Worm (Caenorhabditis elegans) whole organism, early embryonic: ENCODE results near the gene Y45F3A.5.

ENCODE experiments used
- B0310.2 ChIP-seq: sonication (generic microtip); optimal IDR thresholded peaks from 2 replicates; lab custom pipeline; 2016; ENCODE audit warnings: mild to moderate bottlenecking, missing genetic modification characterization, missing compliant biosample characterization
- F13C5.2 ChIP-seq: sonication (generic microtip); optimal IDR thresholded peaks from 2 replicates; lab custom pipeline; 2017; ENCODE audit warnings: mild to moderate bottlenecking, missing genetic modification characterization, inconsistent platforms, missing compliant biosample characterization
- aly-1 ChIP-seq: sonication (generic microtip); optimal IDR thresholded peaks from 2 replicates; lab custom pipeline; 2016; ENCODE audit warnings: missing genetic modification characterization, missing compliant biosample characterization
- ama-1 ChIP-seq: fragments of 150-350 bp; optimal IDR thresholded peaks from 2 replicates; lab custom pipeline; 2014
- ceh-13 ChIP-seq: fragments of 200-800 bp; sonication (Bioruptor generic); optimal IDR thresholded peaks from 2 replicates; lab custom pipeline; 2018; ENCODE audit warnings: mild to moderate bottlenecking, missing genetic modification characterization, missing compliant biosample characterization
- ceh-36 ChIP-seq: sonication (generic microtip); optimal IDR thresholded peaks from 2 replicates; lab custom pipeline; 2016; ENCODE audit warnings: missing genetic modification characterization, inconsistent platforms, missing compliant biosample characterization
- ets-7 ChIP-seq: sonication (generic microtip); optimal IDR thresholded peaks from 2 replicates; lab custom pipeline; 2016; ENCODE audit warnings: missing genotype, missing genetic modification characterization, missing compliant biosample characterization
- flt-1 ChIP-seq: fragments of 200-800 bp; sonication (Bioruptor generic); IDR thresholded peaks from 2 replicates; pipeline ENCODE4 v1.3.6; 2022; ENCODE audit warnings: missing genetic modification characterization, missing compliant biosample characterization
- hmbx-1 ChIP-seq: sonication (generic microtip); optimal IDR thresholded peaks from 2 replicates; lab custom pipeline; 2016; ENCODE audit warnings: mild to moderate bottlenecking, missing genetic modification characterization, missing compliant biosample characterization
- hmg-4 ChIP-seq: fragments of 200-800 bp; sonication (Bioruptor generic); optimal IDR thresholded peaks from 2 replicates; lab custom pipeline; 2018; ENCODE audit warnings: mild to moderate bottlenecking, missing genetic modification characterization, missing compliant biosample characterization
- hnd-1 ChIP-seq: sonication (generic microtip); optimal IDR thresholded peaks from 2 replicates; lab custom pipeline; 2016; ENCODE audit warnings: missing genetic modification characterization, missing compliant biosample characterization
- pes-1 ChIP-seq: fragments of 200-800 bp; sonication (Bioruptor generic); IDR thresholded peaks from 2 replicates; pipeline ENCODE4 v1.3.6; 2022; ENCODE audit warnings: missing genetic modification reagents, missing genetic modification characterization, missing compliant biosample characterization
- scrt-1 ChIP-seq: fragments of 200-800 bp; sonication (Bioruptor generic); IDR thresholded peaks from 2 replicates; pipeline ENCODE4 v1.3.6; 2022; ENCODE audit warnings: missing genetic modification characterization, missing compliant biosample characterization
- sea-1 ChIP-seq: fragments of 200-800 bp; sonication (Bioruptor generic); conservative IDR thresholded peaks from 2 replicates; pipeline ENCODE4 v1.3.6; 2022; ENCODE audit warnings: missing genetic modification characterization, missing compliant biosample characterization
- tbx-11 ChIP-seq: fragments of 200-800 bp; sonication (Bioruptor generic); IDR thresholded peaks from 2 replicates; pipeline ENCODE4 v1.3.6; 2022; ENCODE audit warnings: missing genetic modification characterization, missing compliant biosample characterization
- tbx-37 ChIP-seq: fragments of 200-800 bp; sonication (Bioruptor generic); conservative IDR thresholded peaks from 2 replicates; pipeline ENCODE4 v1.3.6; 2022; ENCODE audit warnings: missing genetic modification reagents, missing genetic modification characterization, missing compliant biosample characterization
- tra-4 ChIP-seq: sonication (generic microtip); optimal IDR thresholded peaks from 2 replicates; lab custom pipeline; 2017; ENCODE audit warnings: missing genetic modification characterization, missing compliant biosample characterization

The Y45F3A.5 gene

ce11 chrIII:10586243-10586642, at the start of gene Y45F3A.5:
Gene Y45F3A.5, minus strand, starts transcription at chrIII:10586343.
- TF ChIP-seq scrt-1 (GFP tag; lab: Robert Waterston, UW) (no peak), tbx-11 (GFP tag; lab: Robert Waterston, UW) (no peak), ets-7 (tag; lab: Kevin White, UChicago) (no peak), tbx-37 (GFP tag; lab: Robert Waterston, UW) (no peak), sea-1 (GFP tag; lab: Robert Waterston, UW) (no peak), F13C5.2 (tag; lab: Kevin White, UChicago) (no peak), flt-1 (GFP tag; lab: Robert Waterston, UW) (no peak), ama-1 (lab: Kevin White, UChicago) (no peak), ceh-13 (no peak), hmg-4 (GFP tag; lab: Kevin White, UChicago) (no peak), B0310.2 (tag; lab: Kevin White, UChicago) (no peak), pes-1 (no peak), hnd-1 (tag; lab: Kevin White, UChicago) (no peak), tra-4 (no peak)

ce11 chrIII:10634576-10634975, 48.4 kb upstream of the Y45F3A.5 start:
- no peak for TF ChIP-seq tra-4
- TF ChIP-seq ceh-13, result no peak
- TF ChIP-seq B0310.2 (tag; lab: Kevin White, UChicago), result no peak
- no peak for TF ChIP-seq aly-1 (tag; lab: Kevin White, UChicago)
- no peak for TF ChIP-seq pes-1
- TF ChIP-seq ets-7 (tag; lab: Kevin White, UChicago), result no peak
- no peak for TF ChIP-seq hnd-1 (tag; lab: Kevin White, UChicago)
- no peak for TF ChIP-seq tbx-37 (GFP tag; lab: Robert Waterston, UW)
- no peak for TF ChIP-seq flt-1 (GFP tag; lab: Robert Waterston, UW)
- TF ChIP-seq sea-1 (GFP tag; lab: Robert Waterston, UW), result no peak
- TF ChIP-seq F13C5.2 (tag; lab: Kevin White, UChicago), result no peak
- no peak for TF ChIP-seq ama-1 (lab: Kevin White, UChicago)
- TF ChIP-seq tbx-11 (GFP tag; lab: Robert Waterston, UW), result no peak
- TF ChIP-seq hmg-4 (GFP tag; lab: Kevin White, UChicago), result no peak
- TF ChIP-seq scrt-1 (GFP tag; lab: Robert Waterston, UW), result no peak
- no peak for TF ChIP-seq hmbx-1 (tag; lab: Kevin White, UChicago)

ce11 chrIII:10634034-10634433, 47.9 kb upstream of the Y45F3A.5 start:
- TF ChIP-seq hmbx-1 (tag; lab: Kevin White, UChicago) (no peak), hmg-4 (GFP tag; lab: Kevin White, UChicago) (no peak), pes-1 (no peak; the same call in 1 of the 2 replicates), ceh-36 (tag; lab: Kevin White, UChicago) (no peak), aly-1 (tag; lab: Kevin White, UChicago) (peak; percentile 47), flt-1 (GFP tag; lab: Robert Waterston, UW) (0 out of 2 replicates have a peak, but pooled peaks have one; percentile 8), sea-1 (GFP tag; lab: Robert Waterston, UW) (no peak)

ce11 chrIII:10633403-10633674, 47.2 kb upstream of the Y45F3A.5 start, which contains the start of gene Y39A1A.9:
Gene Y39A1A.9, minus strand, starts transcription at chrIII:10633501.
- no peak for TF ChIP-seq tra-4

- TF ChIP-seq ceh-13 (no peak), ama-1 (lab: Kevin White, UChicago) (no peak), aly-1 (tag; lab: Kevin White, UChicago) (no peak), hmbx-1 (tag; lab: Kevin White, UChicago) (no peak), tra-4 (no peak), scrt-1 (GFP tag; lab: Robert Waterston, UW) (no peak), tbx-11 (GFP tag; lab: Robert Waterston, UW) (no peak)
These were observed 46.7 kb upstream of the Y45F3A.5 start, which contains the start of gene Y39A1A.10 for ce11 chrIII:10632590-10633402. Gene Y39A1A.10, plus strand, starts transcription at chrIII:10632728.

ce11 chrIII:10631870-10632509, 45.8 kb upstream of the Y45F3A.5 start:
- TF ChIP-seq hmg-4 (GFP tag; lab: Kevin White, UChicago) (no peak), ceh-36 (tag; lab: Kevin White, UChicago) (no peak), pes-1 (no peak), tbx-11 (GFP tag; lab: Robert Waterston, UW) (no peak), hnd-1 (tag; lab: Kevin White, UChicago) (no peak), F13C5.2 (tag; lab: Kevin White, UChicago) (no peak), ceh-13 (no peak), hmbx-1 (tag; lab: Kevin White, UChicago) (no peak), ama-1 (lab: Kevin White, UChicago) (no peak), sea-1 (GFP tag; lab: Robert Waterston, UW) (no peak), tra-4 (no peak)

ce11 chrIII:10629795-10630194, 43.7 kb upstream of the Y45F3A.5 start:
- TF ChIP-seq F13C5.2 (tag; lab: Kevin White, UChicago) (no peak), ets-7 (tag; lab: Kevin White, UChicago) (no peak), ceh-36 (tag; lab: Kevin White, UChicago) (no peak), B0310.2 (tag; lab: Kevin White, UChicago) (no peak), hmg-4 (GFP tag; lab: Kevin White, UChicago) (no peak), ama-1 (lab: Kevin White, UChicago) (no peak), scrt-1 (GFP tag; lab: Robert Waterston, UW) (no peak), aly-1 (tag; lab: Kevin White, UChicago) (no peak), sea-1 (GFP tag; lab: Robert Waterston, UW) (no peak), flt-1 (GFP tag; lab: Robert Waterston, UW) (no peak), hmbx-1 (tag; lab: Kevin White, UChicago) (no peak), tbx-11 (GFP tag; lab: Robert Waterston, UW) (no peak), hnd-1 (tag; lab: Kevin White, UChicago) (no peak), ceh-13 (no peak), tra-4 (no peak), tbx-37 (GFP tag; lab: Robert Waterston, UW) (no peak), pes-1 (no peak)
